ENCODE assay signal across 4 worm cellular contexts in genomic region chrIII:4060856-4061383, ce11.
TF ChIP-seq lines count a peak whose summit lies in the region.

No protein-coding gene starts in this region.

TF ChIP-seq in whole organism, L4 larva, 104 proteins besides CTCF, POLR2A, EP300 and RAD21:
- 0 out of 2 replicates have a peak, but pooled peaks have one; percentile 34 for TF ChIP-seq egl-43 (GFP tag; IDR thresholded peaks at IDR 0.05; lab: Robert Waterston, UW)
- TF ChIP-seq set-16 (GFP tag; IDR thresholded peaks at IDR 0.05; lab: Robert Waterston, UW) = peak; percentile 52
- 0 out of 2 replicates have a peak, but pooled peaks have one; percentile 63 for TF ChIP-seq dmd-8 (GFP tag; IDR thresholded peaks at IDR 0.05; lab: Robert Waterston, UW)
- peak; percentile 40; the same call in 1 of the 2 replicates for TF ChIP-seq Y48G9A.11 (GFP tag; IDR thresholded peaks at IDR 0.05; lab: Robert Waterston, UW)
- peak; percentile 39 for TF ChIP-seq lin-38 (GFP tag; IDR thresholded peaks at IDR 0.05; lab: Robert Waterston, UW)
- TF ChIP-seq lim-7 (GFP tag; IDR thresholded peaks at IDR 0.05; lab: Robert Waterston, UW) = peak; percentile 61; the same call in 1 of the 2 replicates
TF ChIP-seq in whole organism, L4 larva: peak in this region for 6; not testable (repeated sequence) for 98.

TF ChIP-seq in whole organism, early embryonic, 17 proteins besides CTCF, POLR2A, EP300 and RAD21:
- TF ChIP-seq ceh-36 (tag; optimal IDR thresholded peaks at IDR 0.05; lab: Kevin White, UChicago) = peak; percentile 13
- peak; percentile 34; the same call in 1 of the 2 replicates for TF ChIP-seq pes-1 (GFP tag; IDR thresholded peaks at IDR 0.05; lab: Robert Waterston, UW)

TF ChIP-seq in whole organism, midembryonic, 9 proteins besides CTCF, POLR2A, EP300 and RAD21:
- peak; percentile 5; the same call in 1 of the 2 replicates for TF ChIP-seq ztf-29 (GFP tag; IDR thresholded peaks at IDR 0.05; lab: Robert Waterston, UW)

TF ChIP-seq in whole organism, young adult, 124 proteins besides CTCF, POLR2A, EP300 and RAD21:
- TF ChIP-seq F33H1.4 (GFP tag; IDR thresholded peaks at IDR 0.05; lab: Robert Waterston, UW) (0 out of 2 replicates have a peak, but pooled peaks have one; percentile 13), rpc-1 (optimal IDR thresholded peaks at IDR 0.05; lab: Kevin White, UChicago) (peak; percentile 37), rpc-1 (tag; optimal IDR thresholded peaks at IDR 0.05; lab: Kevin White, UChicago) (peak; percentile 65), cebp-2 (GFP tag; IDR thresholded peaks at IDR 0.05; lab: Robert Waterston, UW) (0 out of 2 replicates have a peak, but pooled peaks have one; percentile 75), tbp1 (GFP tag; optimal IDR thresholded peaks at IDR 0.05; lab: Kevin White, UChicago) (peak; percentile 69), ztf-18 (tag; optimal IDR thresholded peaks at IDR 0.05; lab: Kevin White, UChicago) (peak; percentile 6), madf-3 (GFP tag; IDR thresholded peaks at IDR 0.05; lab: Robert Waterston, UW) (0 out of 2 replicates have a peak, but pooled peaks have one; percentile 4), D2030.7 (GFP tag; IDR thresholded peaks at IDR 0.05; lab: Robert Waterston, UW) (peak; percentile 43), zfh-2 (GFP tag; conservative IDR thresholded peaks at IDR 0.05; lab: Robert Waterston, UW) (0 out of 2 replicates have a peak, but pooled peaks have one; percentile 20), lin-26 (GFP tag; IDR thresholded peaks at IDR 0.05; lab: Robert Waterston, UW) (peak; percentile 54; the same call in 1 of the 2 replicates)
